Worm (Caenorhabditis elegans): ENCODE measurements around the gene sft-4.

ce11 chrX:5816346-5816745 lies 35.8 kb upstream of the sft-4 start:
- TF ChIP-seq hlh-30 (tag; optimal IDR thresholded peaks at IDR 0.05; ENCODE audit: insufficient read depth) (no peak), Y22D7AL.16 (tag; optimal IDR thresholded peaks at IDR 0.05) (no peak), ceh-48 (tag; optimal IDR thresholded peaks at IDR 0.05) (no peak), ets-4 (tag; optimal IDR thresholded peaks at IDR 0.05) (no peak), sox-4 (tag; optimal IDR thresholded peaks at IDR 0.05) (peak; percentile 42)

Measured in whole organism, late embryonic.